Fruit fly (Drosophila melanogaster) whole organism, embryonic: ENCODE measurements around the gene CG5157.
A peak's percentile ranks its signal among the peaks of the same experiment; 100 is the strongest.

Experiments used
- Bdp1 ChIP-seq: fragments of 200-800 bp; sonication (Bioruptor generic); optimal IDR thresholded peaks from 3 replicates; lab custom pipeline; 2016; ENCODE audit warnings: missing biosample characterization, missing genetic modification characterization
- CG10431 ChIP-seq: fragments of 200-800 bp; sonication (Bioruptor generic); optimal IDR thresholded peaks from 3 replicates; lab custom pipeline; 2018; ENCODE audit warnings: missing biosample characterization, mild to moderate bottlenecking, missing genetic modification characterization
- CG11456 ChIP-seq: fragments of 200-800 bp; sonication (Bioruptor generic); IDR thresholded peaks from 3 replicates; pipeline ENCODE4 v1.3.6; 2022; ENCODE audit warnings: missing biosample characterization, missing genetic modification characterization
- CG13624 ChIP-seq: fragments of 200-800 bp; sonication (Bioruptor generic); optimal IDR thresholded peaks from 2 replicates; lab custom pipeline; 2016; ENCODE audit warnings: missing biosample characterization, missing genetic modification characterization
- CG14710 ChIP-seq: fragments of 200-800 bp; sonication (Bioruptor generic); optimal IDR thresholded peaks from 3 replicates; lab custom pipeline; 2019; ENCODE audit warnings: missing biosample characterization, mild to moderate bottlenecking, missing genetic modification characterization, moderate library complexity
- CG15011 ChIP-seq: fragments of 200-800 bp; sonication (Bioruptor generic); optimal IDR thresholded peaks from 3 replicates; lab custom pipeline; 2018; ENCODE audit warnings: missing biosample characterization, mild to moderate bottlenecking, missing genetic modification characterization
- CG1602 ChIP-seq: fragments of 200-800 bp; sonication (Bioruptor generic); optimal IDR thresholded peaks from 3 replicates; lab custom pipeline; 2016; ENCODE audit warnings: missing biosample characterization, missing genetic modification characterization
- CG1792 ChIP-seq: fragments of 200-800 bp; sonication (Bioruptor generic); optimal IDR thresholded peaks from 2 replicates; lab custom pipeline; 2016; ENCODE audit warnings: missing biosample characterization, missing genetic modification characterization
- CG34422 ChIP-seq: fragments of 200-800 bp; sonication (Bioruptor generic); IDR thresholded peaks from 3 replicates; pipeline ENCODE4 v1.3.6; 2022; ENCODE audit warnings: missing biosample characterization, missing genetic modification characterization
- CG3838 ChIP-seq: fragments of 200-800 bp; sonication (Bioruptor generic); optimal IDR thresholded peaks from 3 replicates; lab custom pipeline; 2016; ENCODE audit warnings: missing biosample characterization, missing genetic modification characterization
- CG42726 ChIP-seq: fragments of 200-800 bp; sonication (Bioruptor generic); IDR thresholded peaks from 2 replicates; pipeline ENCODE4 v1.3.6; 2022; ENCODE audit warnings: missing biosample characterization, missing genetic modification characterization; ENCODE audit not compliant: partially characterized antibody
- CG43689 ChIP-seq: fragments of 200-800 bp; sonication (Bioruptor generic); IDR thresholded peaks from 2 replicates; pipeline ENCODE4 v1.3.6; 2022; ENCODE audit warnings: missing biosample characterization, missing genetic modification characterization
- CG4707 ChIP-seq: fragments of 200-800 bp; sonication (Bioruptor generic); optimal IDR thresholded peaks from 2 replicates; lab custom pipeline; 2018; ENCODE audit warnings: missing biosample characterization, mild to moderate bottlenecking, missing genetic modification characterization, moderate library complexity
- CG6254 ChIP-seq: fragments of 200-800 bp; sonication (Bioruptor generic); optimal IDR thresholded peaks from 3 replicates; lab custom pipeline; 2017; ENCODE audit warnings: mild to moderate bottlenecking, missing biosample characterization, missing genetic modification reagents, missing genetic modification characterization
- CG6272 ChIP-seq: fragments of 200-800 bp; sonication (Bioruptor generic); IDR thresholded peaks from 2 replicates; pipeline ENCODE4 v1.3.6; 2022; ENCODE audit warnings: missing biosample characterization, missing genetic modification characterization
- CG6791 ChIP-seq: fragments of 200-800 bp; sonication (Bioruptor generic); IDR thresholded peaks from 3 replicates; pipeline ENCODE4 v1.3.6; 2022; ENCODE audit warnings: missing biosample characterization, missing genetic modification characterization; ENCODE audit not compliant: partially characterized antibody
- CG7745 ChIP-seq: fragments of 200-800 bp; sonication (Bioruptor generic); optimal IDR thresholded peaks from 2 replicates; lab custom pipeline; 2018; ENCODE audit warnings: missing biosample characterization, mild to moderate bottlenecking, missing genetic modification characterization, moderate library complexity
- Doc2 ChIP-seq: fragments of 200-800 bp; sonication (Bioruptor generic); IDR thresholded peaks from 2 replicates; pipeline ENCODE4 v1.3.6; 2022; ENCODE audit warnings: missing biosample characterization, missing genetic modification characterization
- Doc3 ChIP-seq: fragments of 200-800 bp; sonication (Bioruptor generic); IDR thresholded peaks from 3 replicates; pipeline ENCODE4 v1.3.6; 2022; ENCODE audit warnings: missing biosample characterization, missing genetic modification characterization; ENCODE audit not compliant: partially characterized antibody
- H15 ChIP-seq: fragments of 200-800 bp; sonication (Bioruptor generic); IDR thresholded peaks from 3 replicates; pipeline ENCODE4 v1.3.6; 2022; ENCODE audit warnings: missing biosample characterization, missing genetic modification characterization
- Hmr ChIP-seq: fragments of 200-800 bp; sonication (Bioruptor generic); optimal IDR thresholded peaks from 3 replicates; lab custom pipeline; 2017; ENCODE audit warnings: mild to moderate bottlenecking, missing biosample characterization, missing genetic modification reagents, missing genetic modification characterization
- Hsf ChIP-seq: fragments of 200-800 bp; sonication (Bioruptor generic); optimal IDR thresholded peaks from 3 replicates; lab custom pipeline; 2016; ENCODE audit warnings: missing biosample characterization, missing genetic modification characterization
- Max ChIP-seq: fragments of 200-800 bp; sonication (Bioruptor generic); optimal IDR thresholded peaks from 2 replicates; lab custom pipeline; 2016; ENCODE audit warnings: missing biosample characterization, mild to moderate bottlenecking, missing genetic modification characterization
- NfI ChIP-seq: fragments of 200-800 bp; sonication (Bioruptor generic); optimal IDR thresholded peaks from 3 replicates; lab custom pipeline; 2018; ENCODE audit warnings: missing biosample characterization, mild to moderate bottlenecking, missing genetic modification characterization, moderate library complexity
- Opbp ChIP-seq: fragments of 200-800 bp; sonication (Bioruptor generic); IDR thresholded peaks from 3 replicates; pipeline ENCODE4 v1.3.6; 2022; ENCODE audit warnings: missing biosample characterization, missing genetic modification characterization; ENCODE audit not compliant: partially characterized antibody
- Sin3A ChIP-seq: fragments of >200 bp; optimal IDR thresholded peaks from 2 replicates; lab custom pipeline; 2018
- Trl ChIP-seq, 3 experiments: fragments of >200 bp in 2 of 3; fragments of 200-800 bp in 1 of 3; sonication (Bioruptor generic) in 1 of 3; optimal IDR thresholded peaks; 2 replicates in 1 of 3; 3 replicates in 2 of 3; lab custom pipeline; 2016 to 2017; ENCODE audit warnings: missing biosample characterization in 1 of 3, missing genetic modification characterization in 1 of 3
- bsh ChIP-seq, 2 experiments: fragments of 200-800 bp; sonication (Bioruptor generic); optimal IDR thresholded peaks; 2 replicates each; lab custom pipeline; 2017 to 2018; ENCODE audit warnings: mild to moderate bottlenecking in 2 of 2, missing biosample characterization in 2 of 2, missing genetic modification characterization in 2 of 2, moderate library complexity in 1 of 2
- cg ChIP-seq: fragments of 200-800 bp; sonication (Bioruptor generic); optimal IDR thresholded peaks from 3 replicates; lab custom pipeline; 2019; ENCODE audit warnings: missing biosample characterization, mild to moderate bottlenecking, missing genetic modification characterization, moderate library complexity
- crol ChIP-seq: fragments of 200-800 bp; sonication (Bioruptor generic); IDR thresholded peaks from 2 replicates; pipeline ENCODE4 v1.3.6; 2022; ENCODE audit warnings: missing biosample characterization, missing genetic modification characterization
- danr ChIP-seq: fragments of 200-800 bp; sonication (Bioruptor generic); IDR thresholded peaks from 2 replicates; pipeline ENCODE4 v1.3.6; 2022; ENCODE audit warnings: missing biosample characterization, missing genetic modification characterization
- fd102C ChIP-seq: fragments of 200-800 bp; sonication (Bioruptor generic); optimal IDR thresholded peaks from 2 replicates; lab custom pipeline; 2018; ENCODE audit warnings: missing biosample characterization, mild to moderate bottlenecking, missing genetic modification characterization, moderate library complexity
- h ChIP-seq: fragments of >200 bp; optimal IDR thresholded peaks from 2 replicates; lab custom pipeline; 2017
- kay ChIP-seq: fragments of 200-800 bp; sonication (Bioruptor generic); optimal IDR thresholded peaks from 2 replicates; lab custom pipeline; 2016; ENCODE audit warnings: missing biosample characterization, missing genetic modification characterization
- kni ChIP-seq: fragments of 200-800 bp; sonication (Bioruptor generic); optimal IDR thresholded peaks from 3 replicates; lab custom pipeline; 2017; ENCODE audit warnings: mild to moderate bottlenecking, missing biosample characterization, missing genetic modification reagents, missing genetic modification characterization
- knrl ChIP-seq: fragments of 200-800 bp; sonication (Bioruptor generic); IDR thresholded peaks from 3 replicates; pipeline ENCODE4 v1.3.6; 2022; ENCODE audit warnings: missing biosample characterization, missing genetic modification characterization; ENCODE audit not compliant: partially characterized antibody
- lbe ChIP-seq: fragments of 200-800 bp; sonication (Bioruptor generic); optimal IDR thresholded peaks from 2 replicates; lab custom pipeline; 2016; ENCODE audit warnings: missing biosample characterization, mild to moderate bottlenecking, missing genetic modification characterization
- nom ChIP-seq: fragments of 200-800 bp; sonication (Bioruptor generic); optimal IDR thresholded peaks from 2 replicates; lab custom pipeline; 2017; ENCODE audit warnings: missing biosample characterization, missing genetic modification characterization, mild to moderate bottlenecking, moderate library complexity, missing genetic modification reagents
- pnt ChIP-seq: fragments of 200-800 bp; sonication (Bioruptor generic); optimal IDR thresholded peaks from 3 replicates; lab custom pipeline; 2016; ENCODE audit warnings: missing biosample characterization, missing genetic modification characterization
- pros ChIP-seq: fragments of 200-800 bp; sonication (Bioruptor generic); optimal IDR thresholded peaks from 3 replicates; lab custom pipeline; 2019; ENCODE audit warnings: missing biosample characterization, mild to moderate bottlenecking, missing genetic modification characterization, moderate library complexity
- sens-2 ChIP-seq: fragments of 200-800 bp; sonication (Bioruptor generic); IDR thresholded peaks from 2 replicates; pipeline ENCODE4 v1.3.6; 2022; ENCODE audit warnings: missing biosample characterization, missing genetic modification characterization
- seq ChIP-seq: fragments of 200-800 bp; sonication (Bioruptor generic); IDR thresholded peaks from 2 replicates; pipeline ENCODE4 v1.3.6; 2022; ENCODE audit warnings: missing biosample characterization, missing genetic modification characterization
- stc ChIP-seq: fragments of 200-800 bp; sonication (Bioruptor generic); IDR thresholded peaks from 2 replicates; pipeline ENCODE4 v1.3.6; 2022; ENCODE audit warnings: missing biosample characterization, missing genetic modification characterization
- tup ChIP-seq: fragments of 200-800 bp; sonication (Bioruptor generic); optimal IDR thresholded peaks from 2 replicates; lab custom pipeline; 2016; ENCODE audit warnings: missing biosample characterization, mild to moderate bottlenecking, missing genetic modification characterization, moderate library complexity
- tx ChIP-seq: fragments of 200-800 bp; sonication (Bioruptor generic); optimal IDR thresholded peaks from 2 replicates; lab custom pipeline; 2016; ENCODE audit warnings: missing biosample characterization, missing genetic modification characterization
- unc-4 ChIP-seq: fragments of 200-800 bp; sonication (Bioruptor generic); IDR thresholded peaks from 2 replicates; pipeline ENCODE4 v1.3.6; 2022; ENCODE audit warnings: missing biosample characterization, missing genetic modification characterization; ENCODE audit not compliant: partially characterized antibody

The CG5157 gene

dm6 chr3L:16175628-16176263, 38.1 kb upstream of the CG5157 start (continued):
- TF ChIP-seq CG42726: no peak
- no peak for TF ChIP-seq H15 (GFP tag; lab: Robert Waterston, UW)
- no peak for TF ChIP-seq CG7745 (tag; lab: Kevin White, UChicago)
- no peak for TF ChIP-seq h
- TF ChIP-seq unc-4 (GFP tag; lab: Robert Waterston, UW): no peak
- peak; percentile 59 for TF ChIP-seq lbe
- TF ChIP-seq CG6791 (GFP tag; lab: Robert Waterston, UW): no peak
- TF ChIP-seq nom: peak; percentile 72
- no peak for TF ChIP-seq CG4707 (GFP tag; lab: Kevin White, UChicago)
- TF ChIP-seq CG14710 (tag; lab: Kevin White, UChicago): no peak
- no peak for TF ChIP-seq CG1602
- no peak for TF ChIP-seq CG34422 (GFP tag; lab: Robert Waterston, UW)
- TF ChIP-seq tup (GFP tag; lab: Kevin White, UChicago): no peak
- TF ChIP-seq bsh (GFP tag; optimal IDR thresholded peaks at IDR 0.05; lab: Kevin White, UChicago): peak in 1 of 2 experiments; percentile 49
- no peak for TF ChIP-seq Hmr (GFP tag; lab: Kevin White, UChicago)
- no peak for TF ChIP-seq tx (GFP tag; lab: Kevin White, UChicago)
- no peak for TF ChIP-seq Bdp1 (GFP tag; lab: Kevin White, UChicago)
- no peak for TF ChIP-seq CG1792 (GFP tag; lab: Kevin White, UChicago)
- TF ChIP-seq Trl (optimal IDR thresholded peaks at IDR 0.05; lab: Kevin White, UChicago): no peak
- TF ChIP-seq Trl (GFP tag; optimal IDR thresholded peaks at IDR 0.05; lab: Kevin White, UChicago): no peak
- TF ChIP-seq CG11456 (GFP tag; lab: Robert Waterston, UW): 0 out of 3 replicates have a peak, but pooled peaks have one; percentile 32
- no peak for TF ChIP-seq sens-2
- no peak for TF ChIP-seq Opbp (GFP tag; lab: Robert Waterston, UW)
- no peak for TF ChIP-seq NfI (GFP tag; lab: Kevin White, UChicago)
- no peak for TF ChIP-seq seq (GFP tag; lab: Robert Waterston, UW)
- no peak for TF ChIP-seq CG6272 (GFP tag; lab: Robert Waterston, UW)
- no peak for TF ChIP-seq danr
- peak; percentile 64 for TF ChIP-seq crol (GFP tag; lab: Robert Waterston, UW)

- TF ChIP-seq nom (peak; percentile 45), CG10431 (no peak), kay (GFP tag; lab: Kevin White, UChicago) (no peak)
These were observed 37.1 kb upstream of the CG5157 start for dm6 chr3L:16174778-16175177.

- TF ChIP-seq kni (GFP tag; lab: Kevin White, UChicago) (peak; percentile 33), pnt (no peak), Doc2 (GFP tag; lab: Robert Waterston, UW) (0 out of 2 replicates have a peak, but pooled peaks have one; percentile 27), Doc3 (0 out of 3 replicates have a peak, but pooled peaks have one; percentile 11), CG13624 (no peak), CG6254 (GFP tag; lab: Kevin White, UChicago) (no peak), crol (GFP tag; lab: Robert Waterston, UW) (peak; percentile 94), stc (GFP tag; lab: Robert Waterston, UW) (no peak), Hsf (GFP tag; lab: Kevin White, UChicago) (no peak), CG7745 (tag; lab: Kevin White, UChicago) (no peak), CG3838 (GFP tag; lab: Kevin White, UChicago) (no peak), CG15011 (GFP tag; lab: Kevin White, UChicago) (no peak), cg (GFP tag; lab: Kevin White, UChicago) (peak; percentile 53), fd102C (GFP tag; lab: Kevin White, UChicago) (no peak), Sin3A (lab: Kevin White, UChicago) (no peak), Max (GFP tag; lab: Kevin White, UChicago) (no peak), knrl (GFP tag; lab: Robert Waterston, UW) (no peak), pros (peak; percentile 71), CG10431 (no peak), CG43689 (no peak), nom (peak; percentile 88)
These were observed 36.3 kb upstream of the CG5157 start for dm6 chr3L:16173818-16174601.
